Worm (Caenorhabditis elegans) whole organism, L2 larva: ENCODE measurements around the gene F38B7.2.

Source experiments
- Y55F3AM.14 ChIP-seq: fragments of 200-800 bp; sonication (Bioruptor generic); optimal IDR thresholded peaks from 2 replicates; lab custom pipeline; 2018; ENCODE audit warnings: mild to moderate bottlenecking, missing genetic modification characterization, missing compliant biosample characterization
- ZK546.5 ChIP-seq: sonication (generic microtip); optimal IDR thresholded peaks from 2 replicates; lab custom pipeline; 2017; ENCODE audit warnings: missing biosample characterization, missing genetic modification characterization
- alr-1 ChIP-seq: fragments of 150-350 bp; optimal IDR thresholded peaks from 2 replicates; lab custom pipeline; 2014; ENCODE audit warnings: missing biosample characterization, missing genetic modification characterization
- aly-2 ChIP-seq: fragments of 150-350 bp; optimal IDR thresholded peaks from 2 replicates; lab custom pipeline; 2014; ENCODE audit warnings: missing biosample characterization, missing genetic modification characterization
- ama-1 ChIP-seq: fragments of 150-350 bp; optimal IDR thresholded peaks from 2 replicates; lab custom pipeline; 2018; ENCODE audit warnings: inconsistent platforms
- blmp-1 ChIP-seq: sonication (generic microtip); optimal IDR thresholded peaks from 2 replicates; lab custom pipeline; 2017; ENCODE audit warnings: missing genetic modification characterization, mild to moderate bottlenecking, missing compliant biosample characterization, antibody characterized with exemption, moderate library complexity; ENCODE audit not compliant: insufficient read depth
- ceh-82 ChIP-seq: fragments of 150-350 bp; optimal IDR thresholded peaks from 2 replicates; lab custom pipeline; 2014; ENCODE audit warnings: missing biosample characterization, missing genetic modification characterization
- crh-2 ChIP-seq: sonication (generic microtip); optimal IDR thresholded peaks from 2 replicates; lab custom pipeline; 2017; ENCODE audit warnings: missing biosample characterization, missing genetic modification characterization
- dmd-4 ChIP-seq: sonication (generic microtip); optimal IDR thresholded peaks from 2 replicates; lab custom pipeline; 2017; ENCODE audit warnings: missing biosample characterization, missing genetic modification characterization
- egl-27 ChIP-seq: sonication (generic microtip); optimal IDR thresholded peaks from 3 replicates; lab custom pipeline; 2017; ENCODE audit warnings: missing biosample characterization, missing genetic modification reagents, missing genetic modification characterization
- elt-1 ChIP-seq: fragments of 150-350 bp; optimal IDR thresholded peaks from 2 replicates; lab custom pipeline; 2014; ENCODE audit warnings: missing biosample characterization, missing genetic modification characterization
- elt-3 ChIP-seq: sonication (generic microtip); optimal IDR thresholded peaks from 2 replicates; lab custom pipeline; 2017; ENCODE audit warnings: missing biosample characterization, missing genetic modification characterization
- fos-1 ChIP-seq: fragments of 150-350 bp; optimal IDR thresholded peaks from 2 replicates; lab custom pipeline; 2014; ENCODE audit warnings: missing biosample characterization, missing genetic modification characterization
- gmeb-1 ChIP-seq: fragments of 150-350 bp; optimal IDR thresholded peaks from 2 replicates; lab custom pipeline; 2014; ENCODE audit warnings: missing biosample characterization, missing genetic modification characterization
- lin-39 ChIP-seq: fragments of 150-350 bp; optimal IDR thresholded peaks from 2 replicates; lab custom pipeline; 2014; ENCODE audit warnings: missing biosample characterization, missing genetic modification reagents, missing genetic modification characterization
- mbf-1 ChIP-seq: sonication (generic microtip); optimal IDR thresholded peaks from 2 replicates; lab custom pipeline; 2017; ENCODE audit warnings: missing biosample characterization, missing genetic modification characterization
- nhr-11 ChIP-seq: fragments of 150-350 bp; optimal IDR thresholded peaks from 2 replicates; lab custom pipeline; 2014; ENCODE audit warnings: missing biosample characterization, missing genetic modification characterization
- nhr-129 ChIP-seq: fragments of 150-350 bp; optimal IDR thresholded peaks from 2 replicates; lab custom pipeline; 2014; ENCODE audit warnings: missing biosample characterization, missing genetic modification characterization
- nhr-21 ChIP-seq: fragments of 150-350 bp; optimal IDR thresholded peaks from 2 replicates; lab custom pipeline; 2014; ENCODE audit warnings: missing biosample characterization, missing genetic modification characterization
- nhr-23 ChIP-seq: fragments of 150-350 bp; optimal IDR thresholded peaks from 2 replicates; lab custom pipeline; 2014; ENCODE audit warnings: missing biosample characterization, missing genetic modification reagents, missing genetic modification characterization
- nhr-25 ChIP-seq: fragments of 150-350 bp; sonication (generic microtip); optimal IDR thresholded peaks from 3 replicates; lab custom pipeline; 2014; ENCODE audit warnings: missing biosample characterization, missing genetic modification characterization
- nhr-6 ChIP-seq: fragments of 150-350 bp; optimal IDR thresholded peaks from 2 replicates; lab custom pipeline; 2014; ENCODE audit warnings: missing biosample characterization, missing genetic modification characterization
- peb-1 ChIP-seq: fragments of 150-350 bp; optimal IDR thresholded peaks from 2 replicates; lab custom pipeline; 2014; ENCODE audit warnings: missing biosample characterization, missing genetic modification characterization
- sem-4 ChIP-seq: fragments of 150-350 bp; optimal IDR thresholded peaks from 2 replicates; lab custom pipeline; 2014; ENCODE audit warnings: missing biosample characterization, missing genetic modification reagents, missing genetic modification characterization
- sma-3 ChIP-seq: sonication (generic microtip); optimal IDR thresholded peaks from 2 replicates; lab custom pipeline; 2016; ENCODE audit warnings: missing genetic modification reagents, missing genetic modification characterization, missing compliant biosample characterization
- sma-9 ChIP-seq, 2 experiments: fragments of 150-350 bp in 1 of 2; sonication (generic microtip) in 1 of 2; optimal IDR thresholded peaks; 2 replicates each; lab custom pipeline; 2014 to 2016; ENCODE audit warnings: missing genetic modification characterization in 2 of 2, mild to moderate bottlenecking in 1 of 2, missing biosample characterization in 1 of 2, missing compliant biosample characterization in 1 of 2, missing genetic modification reagents in 1 of 2, moderate library complexity in 1 of 2
- snpc-4 ChIP-seq: fragments of 150-350 bp; optimal IDR thresholded peaks from 2 replicates; lab custom pipeline; 2014; ENCODE audit warnings: missing biosample characterization, missing genetic modification characterization
- unc-55 ChIP-seq: fragments of 150-350 bp; sonication (generic microtip); optimal IDR thresholded peaks from 3 replicates; lab custom pipeline; 2014; ENCODE audit warnings: missing biosample characterization, missing genetic modification reagents, missing genetic modification characterization
- unc-62 ChIP-seq: fragments of 150-350 bp; optimal IDR thresholded peaks from 2 replicates; lab custom pipeline; 2014; ENCODE audit warnings: missing biosample characterization, missing genetic modification reagents, missing genetic modification characterization
- zag-1 ChIP-seq: fragments of 150-350 bp; optimal IDR thresholded peaks from 2 replicates; lab custom pipeline; 2014; ENCODE audit warnings: missing biosample characterization, missing genetic modification characterization
- ztf-1 ChIP-seq: fragments of 200-800 bp; sonication (Bioruptor generic); conservative IDR thresholded peaks from 2 replicates; pipeline ENCODE4 v1.3.6; 2022; ENCODE audit warnings: missing genetic modification characterization, missing compliant biosample characterization
- ztf-4 ChIP-seq: fragments of 150-350 bp; optimal IDR thresholded peaks from 2 replicates; lab custom pipeline; 2014; ENCODE audit warnings: missing biosample characterization, missing genetic modification characterization

F38B7.2 gene

DNA sequence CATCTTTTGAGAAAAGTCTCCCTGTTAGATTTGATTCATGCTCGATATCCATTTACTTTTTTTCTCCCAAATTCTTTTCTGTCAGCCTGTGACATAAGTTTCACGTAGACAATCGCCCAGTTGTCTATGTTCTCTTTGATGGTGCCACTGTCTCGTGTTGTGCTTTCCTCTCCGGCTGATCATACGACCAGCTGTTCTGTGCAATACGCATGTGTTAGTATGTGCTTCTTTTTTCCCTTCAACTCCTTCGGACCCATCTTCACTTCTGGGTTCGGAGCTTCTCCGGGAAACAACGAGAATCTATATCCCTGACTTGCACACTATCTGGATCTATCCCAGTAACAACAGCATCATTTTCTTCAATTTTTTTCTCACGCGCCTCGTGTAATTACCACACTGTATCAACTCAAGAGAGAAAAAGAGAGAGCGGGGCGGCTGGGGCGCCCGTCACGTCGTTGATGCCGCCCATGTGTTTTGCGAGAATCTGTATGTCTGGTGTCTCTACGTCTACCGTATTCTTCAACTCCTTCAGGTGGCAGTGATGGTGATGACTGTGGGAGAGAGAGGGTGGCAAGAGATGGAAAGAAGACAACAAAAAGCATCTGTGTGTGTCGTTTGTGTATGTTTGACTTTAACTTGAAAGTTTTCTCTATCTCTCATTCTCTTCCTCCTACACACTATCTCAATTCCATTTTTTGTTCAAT, 11.8 kb upstream of the F38B7.2 start (continued):
- TF ChIP-seq nhr-21 (tag; lab: Kevin White, UChicago) (peak; percentile 77), elt-3 (tag; lab: Kevin White, UChicago) (no peak), nhr-129 (tag; lab: Kevin White, UChicago) (peak; percentile 90)

DNA sequence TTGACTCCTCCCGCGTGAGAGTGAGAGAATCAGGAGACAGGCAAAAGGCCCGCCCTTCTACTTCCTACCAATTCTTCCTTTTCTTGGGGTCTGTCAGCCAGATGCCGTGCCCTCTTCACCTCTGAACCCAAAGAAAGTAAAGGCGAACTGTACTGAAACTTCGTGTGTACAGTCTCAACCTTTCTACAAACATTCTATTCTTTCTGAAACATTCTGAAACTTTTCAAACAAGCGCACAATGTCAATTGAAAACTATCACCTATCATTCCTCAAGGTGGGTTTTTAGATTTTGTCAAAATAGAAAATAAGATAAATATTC, 11.3 kb upstream of the F38B7.2 start:
- TF ChIP-seq unc-55 (GFP tag; lab: Kevin White, UChicago) (no peak), ama-1 (lab: Kevin White, UChicago) (peak; percentile 63), ztf-4 (tag; lab: Kevin White, UChicago) (no peak), crh-2 (tag; lab: Kevin White, UChicago) (no peak), elt-1 (tag; lab: Kevin White, UChicago) (no peak), zag-1 (tag; lab: Kevin White, UChicago) (no peak), nhr-11 (no peak), unc-62 (no peak), peb-1 (no peak)

DNA sequence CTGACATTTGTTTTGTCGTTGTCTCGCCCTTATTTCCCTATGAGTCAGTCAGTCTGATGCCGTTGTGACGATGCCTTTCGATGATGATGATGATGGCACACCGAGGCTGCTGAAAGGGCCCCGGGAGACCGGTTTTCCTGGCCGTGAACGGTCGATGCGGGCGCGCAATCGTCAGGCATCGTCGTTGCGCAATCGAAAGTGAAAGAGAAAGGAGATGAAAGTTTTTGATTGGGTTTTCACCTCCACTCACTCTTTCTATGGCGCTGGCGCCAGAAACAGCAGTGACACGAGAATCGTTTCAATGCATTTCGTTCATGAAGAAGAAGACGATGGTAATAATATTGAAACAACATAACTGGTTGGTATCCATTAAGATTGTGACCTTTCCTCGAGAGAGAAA, 10.8 kb upstream of the F38B7.2 start:
- TF ChIP-seq sem-4 (tag; lab: Kevin White, UChicago) (peak; percentile 80), ZK546.5 (tag; lab: Kevin White, UChicago) (no peak), nhr-23 (tag; lab: Kevin White, UChicago) (no peak), egl-27 (tag; lab: Kevin White, UChicago) (peak; percentile 62), Y55F3AM.14 (peak; percentile 61), nhr-129 (tag; lab: Kevin White, UChicago) (peak; percentile 67), ceh-82 (tag; lab: Kevin White, UChicago) (no peak), nhr-25 (tag; lab: Kevin White, UChicago) (peak; percentile 88), ztf-4 (tag; lab: Kevin White, UChicago) (no peak), dmd-4 (tag; lab: Kevin White, UChicago) (no peak), alr-1 (no peak), elt-1 (tag; lab: Kevin White, UChicago) (no peak), sma-3 (peak; percentile 72), nhr-21 (tag; lab: Kevin White, UChicago) (peak; percentile 46), blmp-1 (tag; lab: Kevin White, UChicago) (peak; percentile 100), ztf-1 (GFP tag; lab: Robert Waterston, UW) (no peak), snpc-4 (tag; lab: Kevin White, UChicago) (no peak), sma-9 (GFP tag; optimal IDR thresholded peaks at IDR 0.05; lab: Kevin White, UChicago) (peak; percentile 87), sma-9 (tag; optimal IDR thresholded peaks at IDR 0.05; lab: Kevin White, UChicago) (no peak), fos-1 (tag; lab: Kevin White, UChicago) (peak; percentile 33)

DNA sequence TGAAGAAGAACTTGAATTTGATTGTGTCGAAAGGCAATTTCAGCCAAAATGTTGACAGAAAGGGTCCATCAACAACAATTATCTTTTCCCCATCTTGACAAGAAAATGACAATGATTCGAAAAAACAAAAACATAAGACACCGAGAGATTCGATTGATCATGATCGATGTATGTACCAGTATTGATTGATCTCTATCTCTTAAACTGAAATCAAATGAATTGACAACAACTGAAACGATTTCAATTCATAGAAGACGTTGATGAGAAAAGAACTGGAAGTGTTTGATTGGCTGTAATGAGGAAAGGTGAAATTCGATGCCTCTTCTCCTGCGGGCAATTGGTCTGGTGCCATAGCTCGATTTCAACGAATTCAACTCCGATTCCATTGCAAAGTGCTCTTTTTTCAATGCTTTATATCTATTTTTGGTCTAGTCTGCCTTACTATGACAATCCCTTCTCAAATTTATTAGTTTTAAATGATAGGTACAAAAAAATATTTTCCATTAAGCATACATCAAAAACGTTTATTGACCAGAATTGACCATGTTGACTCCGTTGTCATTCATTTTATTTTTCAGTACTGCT, 10.3 kb upstream of the F38B7.2 start:
- no peak for TF ChIP-seq ZK546.5 (tag; lab: Kevin White, UChicago)
- TF ChIP-seq sma-9 (GFP tag; optimal IDR thresholded peaks at IDR 0.05; lab: Kevin White, UChicago), result no peak
- TF ChIP-seq sma-9 (tag; optimal IDR thresholded peaks at IDR 0.05; lab: Kevin White, UChicago), result no peak
- no peak for TF ChIP-seq lin-39 (tag; lab: Kevin White, UChicago)
- TF ChIP-seq elt-1 (tag; lab: Kevin White, UChicago), result no peak
- TF ChIP-seq sem-4 (tag; lab: Kevin White, UChicago), result no peak
- no peak for TF ChIP-seq gmeb-1 (tag; lab: Kevin White, UChicago)
- TF ChIP-seq mbf-1 (tag; lab: Kevin White, UChicago), result no peak
- TF ChIP-seq nhr-23 (tag; lab: Kevin White, UChicago), result no peak
- no peak for TF ChIP-seq nhr-6 (tag; lab: Kevin White, UChicago)
- TF ChIP-seq nhr-11, result no peak
- no peak for TF ChIP-seq alr-1
- no peak for TF ChIP-seq ama-1 (lab: Kevin White, UChicago)
- TF ChIP-seq aly-2 (tag; lab: Kevin White, UChicago), result no peak
